Fruit fly (Drosophila melanogaster) whole organism, wandering third instar larva: ENCODE measurements around the gene RpS14a.

ENCODE experiments used
- CG9705 ChIP-seq: fragments of 200-800 bp; sonication (Bioruptor generic); optimal IDR thresholded peaks from 2 replicates; lab custom pipeline; 2018; ENCODE audit warnings: missing biosample characterization, mild to moderate bottlenecking, missing genetic modification characterization
- dmrt93B ChIP-seq: fragments of 200-800 bp; sonication (Bioruptor generic); optimal IDR thresholded peaks from 2 replicates; lab custom pipeline; 2018; ENCODE audit warnings: missing biosample characterization, mild to moderate bottlenecking, missing genetic modification characterization
- usp ChIP-seq: fragments of >200 bp; optimal IDR thresholded peaks from 2 replicates; lab custom pipeline; 2017; ENCODE audit warnings: missing biosample characterization, missing genetic modification characterization

DNA sequence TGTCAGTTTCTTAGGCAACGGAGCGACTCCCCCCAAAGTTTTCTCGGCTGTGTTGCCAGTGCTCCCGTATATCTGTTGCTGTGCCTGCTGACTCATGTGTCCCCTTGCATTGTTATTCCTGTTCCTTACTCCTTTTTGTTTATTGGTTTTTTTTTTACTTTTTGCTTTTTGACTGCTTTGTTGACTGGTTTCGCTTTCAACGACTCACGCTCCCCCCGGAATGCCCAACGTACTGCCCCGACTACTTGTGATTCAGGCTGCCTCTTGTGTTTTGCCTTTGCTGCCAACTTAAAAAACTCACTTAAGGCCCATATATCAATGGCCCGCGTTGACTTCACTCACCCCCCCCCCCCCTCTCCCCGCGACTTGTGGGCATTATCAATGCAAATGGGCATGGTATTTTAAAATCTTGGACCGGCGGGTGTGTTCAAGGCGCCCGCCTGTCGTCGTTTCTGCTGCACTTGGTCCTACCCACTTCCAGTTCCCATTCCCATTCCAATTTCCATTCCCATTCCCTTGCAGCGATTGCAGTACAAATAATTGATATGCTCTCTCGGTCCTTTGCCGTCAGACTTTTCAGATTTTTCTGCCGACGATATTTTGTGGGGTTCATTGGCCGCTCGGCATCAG is 39.9 kb downstream of the RpS14a start:
- TF ChIP-seq dmrt93B (GFP tag; lab: Kevin White, UChicago) (no peak), CG9705 (no peak), usp (GFP tag; lab: Kevin White, UChicago) (no peak)
